Fruit fly (Drosophila melanogaster): ENCODE measurements around the gene spz4.
A peak's percentile ranks its signal among the peaks of the same experiment; 100 is the strongest.

The spz4 gene

dm6 chr2L:11516526-11517441 is 15.3 kb downstream of the spz4 start, which contains the start of the genes Dlg5 and CG4970:
Dlg5 (minus strand) TSS chr2L:11517081.
CG4970 (plus strand) TSS chr2L:11517391.
- no peak for TF ChIP-seq exex (tag; optimal IDR thresholded peaks at IDR 0.05)
- no peak for TF ChIP-seq CG33557 (GFP tag; optimal IDR thresholded peaks at IDR 0.05)
- peak; percentile 85 for TF ChIP-seq hkb (optimal IDR thresholded peaks at IDR 0.05)
- TF ChIP-seq hkb (GFP tag; IDR thresholded peaks at IDR 0.05), result no peak
- TF ChIP-seq Mad (GFP tag; optimal IDR thresholded peaks at IDR 0.05), result no peak
- TF ChIP-seq CG1832 (GFP tag; optimal IDR thresholded peaks at IDR 0.05), result peak; percentile 95
- peak; percentile 86 for TF ChIP-seq knrl (GFP tag; IDR thresholded peaks at IDR 0.05; ENCODE audit: partially characterized antibody)
- peak; percentile 75 for TF ChIP-seq Scr (GFP tag; IDR thresholded peaks at IDR 0.05; ENCODE audit: partially characterized antibody)
- peak; percentile 85 for TF ChIP-seq YL-1 (GFP tag; optimal IDR thresholded peaks at IDR 0.05)
- no peak for TF ChIP-seq pan (optimal IDR thresholded peaks at IDR 0.05)
- TF ChIP-seq pan (GFP tag; optimal IDR thresholded peaks at IDR 0.05 in 1 of 2, IDR thresholded peaks at IDR 0.05 in 1 of 2), result no peak
- TF ChIP-seq CG1647 (GFP tag; optimal IDR thresholded peaks at IDR 0.05), result no peak
- no peak for TF ChIP-seq Jarid2 (GFP tag; optimal IDR thresholded peaks at IDR 0.05)
- peak; percentile 69 for TF ChIP-seq stwl (tag; optimal IDR thresholded peaks at IDR 0.05)
- TF ChIP-seq Stat92E (GFP tag; optimal IDR thresholded peaks at IDR 0.05), result peak in 1 of 3 experiments; percentile 4
- TF ChIP-seq CG1603 (tag; optimal IDR thresholded peaks at IDR 0.05), result peak; percentile 81
- peak; percentile 73 for TF ChIP-seq HLH4C (GFP tag; IDR thresholded peaks at IDR 0.05; ENCODE audit: partially characterized antibody)
- peak; percentile 26 for TF ChIP-seq slou (GFP tag; optimal IDR thresholded peaks at IDR 0.05)
- TF ChIP-seq CG7963 (GFP tag; IDR thresholded peaks at IDR 0.05; ENCODE audit: partially characterized antibody), result peak; percentile 50; the same call in 1 of the 3 replicates
- TF ChIP-seq Xrp1 (GFP tag; IDR thresholded peaks at IDR 0.05), result no peak
- no peak for TF ChIP-seq CG6175 (GFP tag; IDR thresholded peaks at IDR 0.05)
- TF ChIP-seq CG17912 (GFP tag; optimal IDR thresholded peaks at IDR 0.05), result no peak
- TF ChIP-seq CTCF (GFP tag; optimal IDR thresholded peaks at IDR 0.05), result peak; percentile 88
- TF ChIP-seq Hsf (GFP tag; optimal IDR thresholded peaks at IDR 0.05), result peak; percentile 23
- peak; percentile 86 for TF ChIP-seq bbx (GFP tag; IDR thresholded peaks at IDR 0.05; ENCODE audit: partially characterized antibody)
- TF ChIP-seq CG9932 (GFP tag; IDR thresholded peaks at IDR 0.05), result peak; percentile 20; the same call in 1 of the 2 replicates
- TF ChIP-seq crp (GFP tag; optimal IDR thresholded peaks at IDR 0.05), result peak in 1 of 2 experiments; percentile 64
- no peak for TF ChIP-seq CG12155 (GFP tag; optimal IDR thresholded peaks at IDR 0.05)
- no peak; the same call in 1 of the 2 replicates for TF ChIP-seq Rfx (GFP tag; IDR thresholded peaks at IDR 0.05)
- TF ChIP-seq Antp (GFP tag; optimal IDR thresholded peaks at IDR 0.05), result no peak
- TF ChIP-seq CG7786 (GFP tag; optimal IDR thresholded peaks at IDR 0.05), result no peak
- TF ChIP-seq CG7357 (GFP tag; IDR thresholded peaks at IDR 0.05), result no peak
- TF ChIP-seq CG14860 (GFP tag; IDR thresholded peaks at IDR 0.05; ENCODE audit: partially characterized antibody), result peak; percentile 46; the same call in 2 of the 3 replicates
- TF ChIP-seq CG3847 (GFP tag; IDR thresholded peaks at IDR 0.05), result peak; percentile 65
- TF ChIP-seq CG11085 (GFP tag; IDR thresholded peaks at IDR 0.05), result no peak
- TF ChIP-seq Nf-YC (tag; optimal IDR thresholded peaks at IDR 0.05), result peak; percentile 86
- peak; percentile 82 for TF ChIP-seq CG16813 (GFP tag; IDR thresholded peaks at IDR 0.05; ENCODE audit: partially characterized antibody)
- TF ChIP-seq CG12659 (GFP tag; optimal IDR thresholded peaks at IDR 0.05), result peak; percentile 76
- TF ChIP-seq CG10267 (tag; optimal IDR thresholded peaks at IDR 0.05), result peak; percentile 61
- no peak for TF ChIP-seq ap (GFP tag; IDR thresholded peaks at IDR 0.05)
- peak; percentile 17 for TF ChIP-seq p53 (GFP tag; optimal IDR thresholded peaks at IDR 0.05)
- TF ChIP-seq CG17186 (GFP tag; optimal IDR thresholded peaks at IDR 0.05), result peak; percentile 76
- TF ChIP-seq E2f2 (GFP tag; IDR thresholded peaks at IDR 0.05), result peak; percentile 77
- TF ChIP-seq her (GFP tag; optimal IDR thresholded peaks at IDR 0.05), result no peak
- TF ChIP-seq Med (GFP tag), result peak; percentile 51
- TF ChIP-seq repo (GFP tag; optimal IDR thresholded peaks at IDR 0.05), result no peak
- no peak for TF ChIP-seq Camta (GFP tag; optimal IDR thresholded peaks at IDR 0.05)
- peak; percentile 78 for TF ChIP-seq CG2116 (GFP tag; optimal IDR thresholded peaks at IDR 0.05)
